Fruit fly (Drosophila melanogaster): Measurements from ENCODE around the gene CG9672.

DNA sequence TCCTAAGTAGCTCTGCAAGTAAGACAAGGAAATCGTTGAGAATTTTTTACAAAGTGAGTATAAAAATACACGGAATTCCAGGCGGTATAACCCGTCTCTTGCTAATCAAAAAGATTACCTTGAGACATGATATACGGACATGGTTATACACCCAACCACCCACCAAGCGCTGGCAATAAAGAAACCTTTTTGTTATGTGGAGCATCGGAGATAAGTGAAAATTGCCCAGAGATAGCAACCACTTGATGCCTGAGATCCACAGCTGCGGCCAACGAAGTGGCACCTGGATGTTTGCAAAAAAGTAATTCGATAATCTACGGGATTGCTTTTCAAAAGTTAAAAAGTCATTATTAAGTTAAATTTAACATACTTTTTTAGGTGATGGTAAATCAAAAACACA is 39.3 kb upstream of the CG9672 start:
- TF ChIP-seq EcR (GFP tag; optimal IDR thresholded peaks at IDR 0.05) = no peak
- no peak for TF ChIP-seq Dll (optimal IDR thresholded peaks at IDR 0.05)
- TF ChIP-seq pan (optimal IDR thresholded peaks at IDR 0.05) = no peak
- TF ChIP-seq usp (GFP tag; optimal IDR thresholded peaks at IDR 0.05) = no peak
- no peak for TF ChIP-seq psq (optimal IDR thresholded peaks at IDR 0.05)
- TF ChIP-seq CG8478 (optimal IDR thresholded peaks at IDR 0.05) = no peak
